Worm (Caenorhabditis elegans) whole organism, L1 larva: ENCODE data around the gene R03G5.6.

Experiments
- aly-2 ChIP-seq: fragments of 150-350 bp; optimal IDR thresholded peaks from 2 replicates; lab custom pipeline; 2014; ENCODE audit warnings: missing biosample characterization, missing genetic modification characterization
- elt-3 ChIP-seq, 6 experiments: fragments of 150-350 bp in 1 of 6; sonication (generic microtip); optimal IDR thresholded peaks; 2 replicates each; lab custom pipeline; 2017 to 2018; ENCODE audit warnings: missing biosample characterization in 6 of 6, missing genetic modification characterization in 6 of 6, inconsistent platforms in 1 of 6
- jun-1 ChIP-seq: fragments of 150-350 bp; optimal IDR thresholded peaks from 2 replicates; lab custom pipeline; 2014; ENCODE audit warnings: missing biosample characterization, missing genetic modification reagents, missing genetic modification characterization
- nhr-11 ChIP-seq: fragments of 150-350 bp; optimal IDR thresholded peaks from 2 replicates; lab custom pipeline; 2014; ENCODE audit warnings: missing biosample characterization, missing genetic modification characterization
- swsn-7 ChIP-seq: sonication (generic microtip); optimal IDR thresholded peaks from 2 replicates; lab custom pipeline; 2016; ENCODE audit warnings: missing genetic modification characterization, missing compliant biosample characterization

ce11 chrX:7816434-7816974, at the start of gene R03G5.6, which contains the start of gene sek-1:
- TF ChIP-seq nhr-11 (tag; lab: Kevin White, UChicago) (no peak), swsn-7 (tag; lab: Kevin White, UChicago) (no peak), aly-2 (tag; lab: Kevin White, UChicago) (no peak), elt-3 (tag; optimal IDR thresholded peaks at IDR 0.05; lab: Kevin White, UChicago) (no peak), jun-1 (tag; lab: Kevin White, UChicago) (no peak)
